Fruit fly (Drosophila melanogaster): ENCODE results near the gene rdgB.

DNA sequence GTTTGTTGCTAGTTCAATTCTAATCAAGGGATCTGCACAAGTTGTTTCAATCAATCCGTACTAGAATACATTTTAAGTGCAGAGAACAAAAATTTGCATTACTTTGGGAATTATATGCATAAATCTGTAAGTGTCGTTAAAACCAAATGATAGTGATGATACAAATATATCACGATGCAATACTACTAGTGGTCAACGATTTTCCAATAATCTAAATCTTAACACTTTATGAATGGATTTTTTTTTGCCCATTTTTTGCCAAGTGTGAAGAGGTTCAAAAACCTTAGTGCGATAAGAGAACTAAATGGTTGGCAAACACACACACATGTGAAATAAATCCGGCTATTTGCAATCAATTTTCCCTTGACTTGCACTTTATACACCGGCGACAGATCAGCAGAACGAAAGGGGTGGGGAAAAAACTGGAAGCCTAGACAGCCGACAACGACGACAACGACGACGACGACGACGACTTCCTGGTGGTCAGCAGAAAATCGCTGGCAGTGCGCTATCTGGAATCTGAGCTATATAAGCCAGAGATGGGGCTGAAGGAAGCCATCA, 3.5 kb upstream of the rdgB start, which contains the start of gene Yp3:
- no peak for TF ChIP-seq Dll (optimal IDR thresholded peaks at IDR 0.05)
- TF ChIP-seq usp (GFP tag; optimal IDR thresholded peaks at IDR 0.05), result no peak
- no peak for TF ChIP-seq psq (optimal IDR thresholded peaks at IDR 0.05)

Data from whole organism.